Worm (Caenorhabditis elegans): ENCODE results near the gene F56C9.8.

DNA sequence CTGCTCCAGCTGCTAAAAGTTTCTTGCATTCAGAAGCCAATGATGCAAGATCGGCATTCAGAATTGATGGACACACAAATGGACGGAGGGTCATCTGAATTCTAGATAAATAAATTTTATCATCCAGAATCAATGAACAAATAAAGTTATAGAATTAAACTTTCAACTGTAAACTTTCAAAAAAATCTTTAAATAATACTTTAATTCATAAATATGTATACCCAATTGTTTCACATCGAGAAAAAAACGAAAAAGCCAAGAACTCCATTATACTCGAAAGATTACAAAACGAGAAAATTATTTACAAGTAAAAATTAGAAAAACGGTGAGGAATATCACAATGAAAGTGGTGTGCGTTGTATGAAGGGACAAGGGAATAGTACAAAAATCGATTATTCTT, 27.7 kb upstream of the F56C9.8 start, which contains the start of gene F08F8.7:
- no peak for TF ChIP-seq sptf-1 (tag; optimal IDR thresholded peaks at IDR 0.05)
- no peak for TF ChIP-seq ztf-11 (tag; optimal IDR thresholded peaks at IDR 0.05)
- TF ChIP-seq nhr-2 (tag; optimal IDR thresholded peaks at IDR 0.05) = no peak
- no peak for TF ChIP-seq ham-2 (GFP tag; optimal IDR thresholded peaks at IDR 0.05)
- TF ChIP-seq snpc-4 (tag; optimal IDR thresholded peaks at IDR 0.05) = no peak
- TF ChIP-seq unc-39 (tag; optimal IDR thresholded peaks at IDR 0.05) = no peak
- TF ChIP-seq elt-1 (tag; optimal IDR thresholded peaks at IDR 0.05; ENCODE audit: borderline replicate concordance, insufficient read depth) = no peak
- no peak for TF ChIP-seq ceh-43 (GFP tag; optimal IDR thresholded peaks at IDR 0.05)
- no peak for TF ChIP-seq pha-4 (tag; optimal IDR thresholded peaks at IDR 0.05)
- TF ChIP-seq lin-13 (tag; optimal IDR thresholded peaks at IDR 0.05) = no peak
- TF ChIP-seq elt-3 (tag; optimal IDR thresholded peaks at IDR 0.05) = no peak
- no peak for TF ChIP-seq nhr-237 (tag; optimal IDR thresholded peaks at IDR 0.05)
- no peak for TF ChIP-seq unc-120 (tag; optimal IDR thresholded peaks at IDR 0.05; ENCODE audit: poor library complexity, severe bottlenecking)
